Fruit fly (Drosophila melanogaster): ENCODE results near the gene Prx6a.

The Prx6a gene

DNA sequence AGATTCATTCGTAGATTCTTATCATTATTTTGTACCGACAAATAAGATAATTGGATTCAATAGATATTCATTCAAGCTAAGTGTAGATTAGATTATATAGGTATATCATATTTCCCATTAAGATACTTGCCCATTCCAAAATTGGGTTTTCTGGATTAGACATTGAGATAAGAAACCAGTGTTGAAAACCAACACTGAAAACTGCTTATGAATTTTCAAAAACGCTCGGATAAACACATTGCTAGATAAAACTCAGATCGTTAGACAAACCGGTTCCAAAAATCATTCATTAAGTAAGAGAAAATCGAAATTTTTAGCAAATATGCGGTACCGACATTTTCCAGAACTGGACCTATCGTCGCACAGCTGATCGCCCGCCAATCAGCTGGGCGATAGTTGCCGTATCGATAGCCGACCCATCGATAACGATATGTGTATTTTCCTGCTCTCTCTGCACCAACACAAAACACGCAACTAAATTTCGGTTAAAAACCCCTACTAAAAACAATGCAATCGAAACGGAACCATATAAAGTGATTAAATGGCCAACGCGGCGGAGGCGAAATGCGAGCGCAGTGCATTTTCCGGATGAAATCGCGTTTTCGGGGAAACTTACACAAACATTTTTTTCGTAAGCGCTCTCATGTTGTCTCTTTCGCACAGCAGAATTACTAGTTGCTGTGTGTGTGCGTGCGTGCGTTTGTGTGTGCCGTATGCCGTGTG is 7.6 kb upstream of the Prx6a start, which contains the start of the genes NTPase and lilli (continued):
- TF ChIP-seq Sox102F (GFP tag; optimal IDR thresholded peaks at IDR 0.05) (peak; percentile 22), jigr1 (GFP tag; IDR thresholded peaks at IDR 0.05) (no peak), pnt (GFP tag; optimal IDR thresholded peaks at IDR 0.05) (peak; percentile 68), CG2129 (GFP tag; IDR thresholded peaks at IDR 0.05; ENCODE audit: partially characterized antibody) (peak; percentile 85), ttk (GFP tag; IDR thresholded peaks at IDR 0.05) (peak; percentile 59; the same call in 1 of the 2 replicates), phol (tag; optimal IDR thresholded peaks at IDR 0.05) (peak; percentile 38), CG7745 (tag; optimal IDR thresholded peaks at IDR 0.05) (no peak), Hsf (GFP tag; optimal IDR thresholded peaks at IDR 0.05) (peak; percentile 80), da (GFP tag; optimal IDR thresholded peaks at IDR 0.05) (no peak), Jarid2 (GFP tag; optimal IDR thresholded peaks at IDR 0.05) (peak; percentile 19), hth (optimal IDR thresholded peaks at IDR 0.05) (no peak), CG10979 (tag; optimal IDR thresholded peaks at IDR 0.05) (no peak), run (tag; optimal IDR thresholded peaks at IDR 0.05) (no peak), B-H1 (GFP tag; IDR thresholded peaks at IDR 0.05) (peak; percentile 14; the same call in 1 of the 3 replicates), gsb-n (tag; optimal IDR thresholded peaks at IDR 0.05) (peak; percentile 6), Mes4 (GFP tag; optimal IDR thresholded peaks at IDR 0.05) (peak; percentile 25), Sox100B (GFP tag; optimal IDR thresholded peaks at IDR 0.05) (peak; percentile 39), CG17612 (GFP tag; IDR thresholded peaks at IDR 0.05) (no peak), CG12391 (tag; optimal IDR thresholded peaks at IDR 0.05) (peak; percentile 55), sqz (GFP tag; optimal IDR thresholded peaks at IDR 0.05) (peak; percentile 96), Lim3 (GFP tag; IDR thresholded peaks at IDR 0.05) (no peak), Chrac-16 (GFP tag; optimal IDR thresholded peaks at IDR 0.05) (peak; percentile 66), Atf3 (GFP tag; optimal IDR thresholded peaks at IDR 0.05) (peak; percentile 51), CG4424 (GFP tag; optimal IDR thresholded peaks at IDR 0.05) (peak; percentile 80), grau (tag; optimal IDR thresholded peaks at IDR 0.05) (no peak), CG17186 (GFP tag; optimal IDR thresholded peaks at IDR 0.05) (peak; percentile 70), CG7556 (GFP tag; optimal IDR thresholded peaks at IDR 0.05) (peak; percentile 38), pros (GFP tag; optimal IDR thresholded peaks at IDR 0.05) (no peak), sens (GFP tag) (peak; percentile 94), klu (GFP tag; IDR thresholded peaks at IDR 0.05) (0 out of 2 replicates have a peak, but pooled peaks have one; percentile 7), hb (GFP tag; IDR thresholded peaks at IDR 0.05; ENCODE audit: partially characterized antibody) (peak; percentile 89), Mad (GFP tag; optimal IDR thresholded peaks at IDR 0.05) (peak; percentile 16), CG18476 (GFP tag; optimal IDR thresholded peaks at IDR 0.05) (peak; percentile 37), CG5180 (GFP tag; optimal IDR thresholded peaks at IDR 0.05) (peak; percentile 39), Ets97D (GFP tag; optimal IDR thresholded peaks at IDR 0.05) (peak; percentile 48), maf-S (GFP tag; optimal IDR thresholded peaks at IDR 0.05) (peak; percentile 55), CG13296 (GFP tag; optimal IDR thresholded peaks at IDR 0.05) (no peak), al (GFP tag; IDR thresholded peaks at IDR 0.05) (0 out of 2 replicates have a peak, but pooled peaks have one; percentile 7), CG11560 (tag; IDR thresholded peaks at IDR 0.05) (no peak), CG9932 (GFP tag; IDR thresholded peaks at IDR 0.05) (peak; percentile 67), Myb (GFP tag; optimal IDR thresholded peaks at IDR 0.05) (peak; percentile 53), en (GFP tag; optimal IDR thresholded peaks at IDR 0.05) (no peak), MESR4 (GFP tag; optimal IDR thresholded peaks at IDR 0.05) (peak; percentile 86), CG6654 (GFP tag; optimal IDR thresholded peaks at IDR 0.05) (no peak), pzg (GFP tag; optimal IDR thresholded peaks at IDR 0.05) (peak; percentile 81), CG7987 (GFP tag; optimal IDR thresholded peaks at IDR 0.05) (no peak), Hr51 (GFP tag; optimal IDR thresholded peaks at IDR 0.05) (peak; percentile 31 to 43), crc (GFP tag; optimal IDR thresholded peaks at IDR 0.05) (peak; percentile 62), danr (GFP tag; IDR thresholded peaks at IDR 0.05) (no peak), CkIIα-i1 (GFP tag; IDR thresholded peaks at IDR 0.05) (no peak)
